Worm (Caenorhabditis elegans) whole organism, early embryonic: ENCODE results near the gene srz-47.

Experiments used
- aly-1 ChIP-seq: sonication (generic microtip); optimal IDR thresholded peaks from 2 replicates; lab custom pipeline; 2016; ENCODE audit warnings: missing genetic modification characterization, missing compliant biosample characterization
- ceh-36 ChIP-seq: sonication (generic microtip); optimal IDR thresholded peaks from 2 replicates; lab custom pipeline; 2016; ENCODE audit warnings: missing genetic modification characterization, inconsistent platforms, missing compliant biosample characterization
- ets-7 ChIP-seq: sonication (generic microtip); optimal IDR thresholded peaks from 2 replicates; lab custom pipeline; 2016; ENCODE audit warnings: missing genotype, missing genetic modification characterization, missing compliant biosample characterization
- hmbx-1 ChIP-seq: sonication (generic microtip); optimal IDR thresholded peaks from 2 replicates; lab custom pipeline; 2016; ENCODE audit warnings: mild to moderate bottlenecking, missing genetic modification characterization, missing compliant biosample characterization
- hnd-1 ChIP-seq: sonication (generic microtip); optimal IDR thresholded peaks from 2 replicates; lab custom pipeline; 2016; ENCODE audit warnings: missing genetic modification characterization, missing compliant biosample characterization
- tra-4 ChIP-seq: sonication (generic microtip); optimal IDR thresholded peaks from 2 replicates; lab custom pipeline; 2017; ENCODE audit warnings: missing genetic modification characterization, missing compliant biosample characterization

ce11 chrV:17165409-17165808, 26.7 kb downstream of the srz-47 start, which contains the start of gene srh-102:
- no peak for TF ChIP-seq ets-7 (tag; lab: Kevin White, UChicago)
- TF ChIP-seq ceh-36: no peak
- TF ChIP-seq aly-1 (tag; lab: Kevin White, UChicago): no peak
- no peak for TF ChIP-seq hnd-1 (tag; lab: Kevin White, UChicago)
- TF ChIP-seq tra-4 (tag; lab: Kevin White, UChicago): no peak
- TF ChIP-seq hmbx-1 (tag; lab: Kevin White, UChicago): no peak
